Worm (Caenorhabditis elegans) whole organism, L4 larva: ENCODE results near the gene fbxa-208.
A peak's percentile ranks its signal among the peaks of the same experiment; 100 is the strongest.

Experiments used
- F26F4.8 ChIP-seq: fragments of 200-800 bp; sonication (Bioruptor generic); conservative IDR thresholded peaks from 2 replicates; pipeline ENCODE4 v1.3.6; 2022; ENCODE audit warnings: missing genetic modification characterization, missing compliant biosample characterization
- F44E2.7 ChIP-seq: fragments of 200-800 bp; sonication (Bioruptor generic); IDR thresholded peaks from 2 replicates; pipeline ENCODE4 v2.1.2; 2022; ENCODE audit warnings: missing genetic modification characterization, missing compliant biosample characterization
- Y105C5A.15 ChIP-seq: fragments of 200-800 bp; sonication (Bioruptor generic); IDR thresholded peaks from 2 replicates; pipeline ENCODE4 v1.3.6; 2022; ENCODE audit warnings: missing genetic modification characterization, missing compliant biosample characterization
- Y75B8A.6 ChIP-seq: fragments of 200-800 bp; sonication (Bioruptor generic); IDR thresholded peaks from 2 replicates; pipeline ENCODE4 v1.3.6; 2022; ENCODE audit warnings: missing genetic modification reagents, missing genetic modification characterization, missing compliant biosample characterization
- ZK337.2 ChIP-seq: fragments of 200-800 bp; sonication (Bioruptor generic); IDR thresholded peaks from 2 replicates; pipeline ENCODE4 v1.3.6; 2022; ENCODE audit warnings: missing genetic modification reagents, missing genetic modification characterization, missing compliant biosample characterization
- aha-1 ChIP-seq: fragments of 150-350 bp; peaks from one replicate; lab custom pipeline; 2014; ENCODE audit warnings: missing biosample characterization, missing genetic modification characterization
- aly-2 ChIP-seq: sonication (generic microtip); optimal IDR thresholded peaks from 2 replicates; lab custom pipeline; 2018; ENCODE audit warnings: missing biosample characterization, missing genetic modification characterization
- ama-1 ChIP-seq: fragments of 150-350 bp; optimal IDR thresholded peaks from 2 replicates; lab custom pipeline; 2014; ENCODE audit warnings: inconsistent platforms, mixed read lengths
- arid-1 ChIP-seq: fragments of 200-800 bp; sonication (Bioruptor generic); conservative IDR thresholded peaks from 2 replicates; pipeline ENCODE4 v1.3.6; 2022; ENCODE audit warnings: missing genetic modification reagents, missing genetic modification characterization, missing compliant biosample characterization
- ceh-62 ChIP-seq: sonication (generic microtip); optimal IDR thresholded peaks from 2 replicates; lab custom pipeline; 2017; ENCODE audit warnings: missing biosample characterization, missing genetic modification characterization
- daf-16 ChIP-seq, 3 experiments: sonication (generic microtip); optimal IDR thresholded peaks; 2 replicates each; lab custom pipeline; 2016 to 2017; ENCODE audit warnings: missing genetic modification characterization in 3 of 3, missing genetic modification reagents in 3 of 3, mild to moderate bottlenecking in 2 of 3, missing compliant biosample characterization in 2 of 3, missing biosample characterization in 1 of 3, moderate library complexity in 1 of 3
- daf-8 ChIP-seq: fragments of 200-800 bp; sonication (Bioruptor generic); IDR thresholded peaks from 2 replicates; pipeline ENCODE4 v1.3.6; 2022; ENCODE audit warnings: missing genetic modification characterization, missing compliant biosample characterization
- dmd-6 ChIP-seq: fragments of 200-800 bp; sonication (Bioruptor generic); IDR thresholded peaks from 2 replicates; pipeline ENCODE4 v1.3.6; 2022; ENCODE audit warnings: missing genetic modification reagents, missing genetic modification characterization, missing compliant biosample characterization
- duxl-1 ChIP-seq: sonication (generic microtip); optimal IDR thresholded peaks from 2 replicates; lab custom pipeline; 2016; ENCODE audit warnings: mild to moderate bottlenecking, missing genetic modification characterization, moderate library complexity, missing compliant biosample characterization; ENCODE audit not compliant: poor library complexity
- dve-1 ChIP-seq: sonication (generic microtip); optimal IDR thresholded peaks from 2 replicates; lab custom pipeline; 2017; ENCODE audit warnings: antibody characterized with exemption, mild to moderate bottlenecking, missing genetic modification characterization, missing compliant biosample characterization; ENCODE audit not compliant: insufficient read depth
- egl-27 ChIP-seq: sonication (generic microtip); optimal IDR thresholded peaks from 3 replicates; lab custom pipeline; 2017; ENCODE audit warnings: missing biosample characterization, missing genetic modification reagents, missing genetic modification characterization
- egl-43 ChIP-seq: fragments of 200-800 bp; sonication (Bioruptor generic); IDR thresholded peaks from 2 replicates; pipeline ENCODE4 v1.3.6; 2022; ENCODE audit warnings: missing genetic modification reagents, missing genetic modification characterization, missing compliant biosample characterization
- fos-1 ChIP-seq: fragments of 150-350 bp; optimal IDR thresholded peaks from 2 replicates; lab custom pipeline; 2014; ENCODE audit warnings: missing biosample characterization, missing genetic modification characterization
- gei-8 ChIP-seq: fragments of 200-800 bp; sonication (Bioruptor generic); optimal IDR thresholded peaks from 2 replicates; lab custom pipeline; 2018; ENCODE audit warnings: mild to moderate bottlenecking, missing genetic modification characterization, missing compliant biosample characterization
- hlh-11 ChIP-seq: fragments of 200-800 bp; sonication (Bioruptor generic); optimal IDR thresholded peaks from 2 replicates; lab custom pipeline; 2018; ENCODE audit warnings: mild to moderate bottlenecking, missing genetic modification characterization, missing compliant biosample characterization
- lin-1 ChIP-seq: fragments of 200-800 bp; sonication (Bioruptor generic); IDR thresholded peaks from 2 replicates; pipeline ENCODE4 v1.3.6; 2022; ENCODE audit warnings: missing genetic modification reagents, missing genetic modification characterization, missing compliant biosample characterization
- lin-15B ChIP-seq: fragments of 150-350 bp; sonication (generic microtip); optimal IDR thresholded peaks from 3 replicates; lab custom pipeline; 2014; ENCODE audit warnings: missing biosample characterization, missing genetic modification characterization
- lin-38 ChIP-seq: fragments of 200-800 bp; sonication (Bioruptor generic); IDR thresholded peaks from 2 replicates; pipeline ENCODE4 v1.3.6; 2022; ENCODE audit warnings: missing genetic modification reagents, missing genetic modification characterization, missing compliant biosample characterization
- lin-39 ChIP-seq: fragments of 150-350 bp; optimal IDR thresholded peaks from 2 replicates; lab custom pipeline; 2014; ENCODE audit warnings: missing biosample characterization, missing genetic modification reagents, missing genetic modification characterization
- mdl-1 ChIP-seq, 2 experiments: fragments of 150-350 bp in 1 of 2; sonication (generic microtip) in 1 of 2; optimal IDR thresholded peaks; 2 replicates each; lab custom pipeline; 2014 to 2017; ENCODE audit warnings: missing biosample characterization in 2 of 2, missing genetic modification characterization in 2 of 2
- mdt-29 ChIP-seq: fragments of 200-800 bp; sonication (Bioruptor generic); IDR thresholded peaks from 2 replicates; pipeline ENCODE4 v1.3.6; 2022; ENCODE audit warnings: missing genetic modification reagents, missing genetic modification characterization, missing compliant biosample characterization
- mxl-2 ChIP-seq: fragments of 200-800 bp; sonication (Bioruptor generic); conservative IDR thresholded peaks from 2 replicates; pipeline ENCODE4 v1.3.6; 2022; ENCODE audit warnings: missing genetic modification reagents, missing genetic modification characterization, missing compliant biosample characterization
- nhr-10 ChIP-seq: fragments of 150-350 bp; optimal IDR thresholded peaks from 2 replicates; lab custom pipeline; 2014; ENCODE audit warnings: missing biosample characterization, missing genetic modification characterization
- nhr-102 ChIP-seq: sonication (generic microtip); optimal IDR thresholded peaks from 2 replicates; lab custom pipeline; 2016; ENCODE audit warnings: mild to moderate bottlenecking, missing genetic modification characterization, moderate library complexity, missing compliant biosample characterization
- nhr-11 ChIP-seq: fragments of 150-350 bp; optimal IDR thresholded peaks from 2 replicates; lab custom pipeline; 2014; ENCODE audit warnings: missing biosample characterization, missing genetic modification characterization
- nhr-237 ChIP-seq: sonication (generic microtip); optimal IDR thresholded peaks from 2 replicates; lab custom pipeline; 2017; ENCODE audit warnings: missing biosample characterization, missing genetic modification characterization
- nhr-28 ChIP-seq: fragments of 150-350 bp; optimal IDR thresholded peaks from 2 replicates; lab custom pipeline; 2014; ENCODE audit warnings: missing biosample characterization, missing genetic modification characterization
- nhr-42 ChIP-seq: fragments of 200-800 bp; sonication (Bioruptor generic); IDR thresholded peaks from 2 replicates; pipeline ENCODE4 v1.3.6; 2022; ENCODE audit warnings: missing genetic modification characterization, missing compliant biosample characterization
- nhr-6 ChIP-seq: fragments of 150-350 bp; optimal IDR thresholded peaks from 2 replicates; lab custom pipeline; 2014; ENCODE audit warnings: missing biosample characterization, missing genetic modification characterization
- nhr-76 ChIP-seq: fragments of 150-350 bp; optimal IDR thresholded peaks from 2 replicates; lab custom pipeline; 2014; ENCODE audit warnings: missing biosample characterization, missing genetic modification characterization
- php-3 ChIP-seq: fragments of 200-800 bp; sonication (Bioruptor generic); IDR thresholded peaks from 2 replicates; pipeline ENCODE4 v1.3.6; 2022; ENCODE audit warnings: missing genetic modification reagents, missing genetic modification characterization, missing compliant biosample characterization
- pqm-1 ChIP-seq: sonication (generic microtip); optimal IDR thresholded peaks from 2 replicates; lab custom pipeline; 2017; ENCODE audit warnings: missing biosample characterization, missing genetic modification characterization
- skn-1 ChIP-seq: fragments of 150-350 bp; optimal IDR thresholded peaks from 2 replicates; lab custom pipeline; 2014; ENCODE audit warnings: missing biosample characterization, missing genetic modification characterization
- tra-1 ChIP-seq: fragments of 200-800 bp; sonication (Bioruptor generic); IDR thresholded peaks from 2 replicates; pipeline ENCODE4 v1.3.6; 2022; ENCODE audit warnings: missing genetic modification reagents, missing genetic modification characterization, missing compliant biosample characterization
- unc-62 ChIP-seq, 3 experiments: fragments of 150-350 bp in 1 of 3; sonication (generic microtip); optimal IDR thresholded peaks in 2 of 3; peaks in 1 of 3; 1 replicate in 1 of 3; 2 replicates in 2 of 3; lab custom pipeline; 2014 to 2017; ENCODE audit warnings: missing biosample characterization in 3 of 3, missing genetic modification characterization in 3 of 3, missing genetic modification reagents in 3 of 3, missing genotype in 1 of 3
- vab-7 ChIP-seq: fragments of 200-800 bp; sonication (Bioruptor generic); IDR thresholded peaks from 2 replicates; pipeline ENCODE4 v1.3.6; 2022; ENCODE audit warnings: missing genetic modification reagents, missing genetic modification characterization, missing compliant biosample characterization
- zip-2 ChIP-seq: fragments of 150-350 bp; optimal IDR thresholded peaks from 2 replicates; lab custom pipeline; 2014; ENCODE audit warnings: missing biosample characterization, missing genetic modification characterization
- ztf-7 ChIP-seq: fragments of 150-350 bp; optimal IDR thresholded peaks from 2 replicates; lab custom pipeline; 2014; ENCODE audit warnings: missing biosample characterization, missing genetic modification characterization

The fbxa-208 gene

ce11 chrIII:1303414-1303813 is 46.8 kb downstream of the fbxa-208 start, which contains the start of gene fbxa-75:
Gene fbxa-75, plus strand, starts transcription at chrIII:1303714.
- TF ChIP-seq lin-39 (tag; lab: Kevin White, UChicago) (no peak), unc-62 (GFP tag; optimal IDR thresholded peaks at IDR 0.05 in 1 of 2; lab: Kevin White, UChicago) (peak in 1 of 2 experiments; percentile 16), unc-62 (tag; optimal IDR thresholded peaks at IDR 0.05; lab: Kevin White, UChicago) (no peak)

ce11 chrIII:1307333-1307732 is 50.7 kb downstream of the fbxa-208 start:
- TF ChIP-seq php-3 (no peak), daf-16 (GFP tag; optimal IDR thresholded peaks at IDR 0.05; lab: Kevin White, UChicago) (no peak), daf-16 (tag; optimal IDR thresholded peaks at IDR 0.05; lab: Kevin White, UChicago) (no peak), egl-43 (GFP tag; lab: Robert Waterston, UW) (no peak), mxl-2 (GFP tag; lab: Robert Waterston, UW) (no peak), gei-8 (GFP tag; lab: Kevin White, UChicago) (no peak), dmd-6 (no peak), lin-15B (no peak), ama-1 (lab: Kevin White, UChicago) (no peak), aha-1 (peak; percentile 23), unc-62 (GFP tag; optimal IDR thresholded peaks at IDR 0.05 in 1 of 2; lab: Kevin White, UChicago) (peak in 1 of 2 experiments; percentile 77), unc-62 (tag; optimal IDR thresholded peaks at IDR 0.05; lab: Kevin White, UChicago) (no peak), Y75B8A.6 (no peak), nhr-76 (tag; lab: Kevin White, UChicago) (no peak)

- TF ChIP-seq skn-1 (tag; lab: Kevin White, UChicago): no peak
- no peak for TF ChIP-seq fos-1
- no peak for TF ChIP-seq mdt-29
- TF ChIP-seq vab-7 (GFP tag; lab: Robert Waterston, UW): no peak
- TF ChIP-seq hlh-11 (tag; lab: Kevin White, UChicago): peak; percentile 31
- TF ChIP-seq aly-2 (tag; lab: Kevin White, UChicago): no peak
- TF ChIP-seq nhr-11: no peak
- TF ChIP-seq ZK337.2 (GFP tag; lab: Robert Waterston, UW): no peak
- TF ChIP-seq mdl-1 (tag; optimal IDR thresholded peaks at IDR 0.05; lab: Kevin White, UChicago): no peak
- peak; percentile 91 for TF ChIP-seq zip-2 (tag; lab: Kevin White, UChicago)
- TF ChIP-seq dmd-6: peak; percentile 22; the same call in 1 of the 2 replicates
- no peak for TF ChIP-seq nhr-102
- TF ChIP-seq egl-27 (tag; lab: Kevin White, UChicago): no peak
- no peak for TF ChIP-seq duxl-1 (tag; lab: Kevin White, UChicago)
- TF ChIP-seq daf-8: no peak
- no peak for TF ChIP-seq nhr-42 (GFP tag; lab: Robert Waterston, UW)
- TF ChIP-seq dve-1 (tag; lab: Kevin White, UChicago): peak; percentile 38
- peak; percentile 1 for TF ChIP-seq aha-1
- TF ChIP-seq ceh-62 (tag; lab: Kevin White, UChicago): no peak
- TF ChIP-seq tra-1 (GFP tag; lab: Robert Waterston, UW): no peak
- TF ChIP-seq F44E2.7 (GFP tag; lab: Robert Waterston, UW): no peak
- TF ChIP-seq lin-15B: no peak
- TF ChIP-seq unc-62 (GFP tag; optimal IDR thresholded peaks at IDR 0.05 in 1 of 2; lab: Kevin White, UChicago): peak in 1 of 2 experiments; percentile 25
- no peak for TF ChIP-seq unc-62 (tag; optimal IDR thresholded peaks at IDR 0.05; lab: Kevin White, UChicago)
- no peak for TF ChIP-seq arid-1
- no peak for TF ChIP-seq daf-16 (GFP tag; optimal IDR thresholded peaks at IDR 0.05; lab: Kevin White, UChicago)
- peak; percentile 71 for TF ChIP-seq daf-16 (tag; optimal IDR thresholded peaks at IDR 0.05; lab: Kevin White, UChicago)
- TF ChIP-seq nhr-10 (tag; lab: Kevin White, UChicago): no peak
- no peak for TF ChIP-seq F26F4.8 (GFP tag; lab: Robert Waterston, UW)
- no peak for TF ChIP-seq nhr-237 (tag; lab: Kevin White, UChicago)
- no peak for TF ChIP-seq lin-1 (GFP tag; lab: Robert Waterston, UW)
- TF ChIP-seq nhr-28 (tag; lab: Kevin White, UChicago): peak; percentile 78
- no peak for TF ChIP-seq lin-38 (GFP tag; lab: Robert Waterston, UW)
- TF ChIP-seq pqm-1 (tag; lab: Kevin White, UChicago): peak; percentile 86
- no peak for TF ChIP-seq nhr-6 (tag; lab: Kevin White, UChicago)
- TF ChIP-seq ztf-7 (tag; lab: Kevin White, UChicago): peak; percentile 66
- TF ChIP-seq gei-8 (GFP tag; lab: Kevin White, UChicago): no peak
- no peak for TF ChIP-seq Y105C5A.15
Measured at ce11 chrIII:1308209-1308608, 51.6 kb downstream of the fbxa-208 start, which contains the start of gene fbxa-79. Gene fbxa-79, minus strand, starts transcription at chrIII:1308294.
